Fruit fly (Drosophila melanogaster): Measurements from ENCODE around the gene NAAT1.

- no peak for TF ChIP-seq CG14711 (tag; optimal IDR thresholded peaks at IDR 0.05)
- TF ChIP-seq CG5204 (GFP tag; optimal IDR thresholded peaks at IDR 0.05), result no peak
- no peak for TF ChIP-seq CG11617 (GFP tag; optimal IDR thresholded peaks at IDR 0.05)
- no peak for TF ChIP-seq cnc (optimal IDR thresholded peaks at IDR 0.05)
Measured at dm6 chrX:5357035-5357434, 53.6 kb downstream of the NAAT1 start.
